Fruit fly (Drosophila melanogaster) whole organism, embryonic: ENCODE results near the gene par-6.

Source experiments
- BEAF-32 ChIP-seq: fragments of 200-800 bp; sonication (Bioruptor generic); optimal IDR thresholded peaks from 3 replicates; lab custom pipeline; 2017; ENCODE audit warnings: missing biosample characterization, missing genetic modification characterization, mild to moderate bottlenecking, moderate library complexity, missing genetic modification reagents
- CG10321 ChIP-seq: fragments of 200-800 bp; sonication (Bioruptor generic); IDR thresholded peaks from 2 replicates; pipeline ENCODE4 v1.3.6; 2022; ENCODE audit warnings: missing biosample characterization, missing genetic modification characterization
- CG11398 ChIP-seq: fragments of 200-800 bp; sonication (Bioruptor generic); optimal IDR thresholded peaks from 2 replicates; lab custom pipeline; 2016; ENCODE audit warnings: missing biosample characterization, missing genetic modification characterization
- CG11504 ChIP-seq: fragments of 200-800 bp; sonication (Bioruptor generic); optimal IDR thresholded peaks from 3 replicates; lab custom pipeline; 2019; ENCODE audit warnings: missing biosample characterization, mild to moderate bottlenecking, missing genetic modification characterization, moderate library complexity
- CG12104 ChIP-seq: fragments of 200-800 bp; sonication (Bioruptor generic); optimal IDR thresholded peaks from 3 replicates; lab custom pipeline; 2016; ENCODE audit warnings: missing biosample characterization, missing genetic modification characterization
- CG12744 ChIP-seq: fragments of 200-800 bp; sonication (Bioruptor generic); optimal IDR thresholded peaks from 2 replicates; lab custom pipeline; 2016; ENCODE audit warnings: missing biosample characterization, missing genetic modification characterization
- CG15514 ChIP-seq: fragments of 200-800 bp; sonication (Bioruptor generic); optimal IDR thresholded peaks from 3 replicates; lab custom pipeline; 2017; ENCODE audit warnings: missing biosample characterization, missing genetic modification characterization, mild to moderate bottlenecking, moderate library complexity, missing genetic modification reagents
- CG17385 ChIP-seq: fragments of 200-800 bp; sonication (Bioruptor generic); optimal IDR thresholded peaks from 3 replicates; lab custom pipeline; 2018; ENCODE audit warnings: missing biosample characterization, mild to moderate bottlenecking, missing genetic modification characterization
- CG18011 ChIP-seq: fragments of 200-800 bp; sonication (Bioruptor generic); optimal IDR thresholded peaks from 2 replicates; lab custom pipeline; 2017; ENCODE audit warnings: missing biosample characterization, missing genetic modification characterization, mild to moderate bottlenecking, moderate library complexity, missing genotype
- CG2202 ChIP-seq: fragments of 200-800 bp; sonication (Bioruptor generic); optimal IDR thresholded peaks from 2 replicates; lab custom pipeline; 2018; ENCODE audit warnings: missing biosample characterization, mild to moderate bottlenecking, missing genetic modification characterization
- CG3065 ChIP-seq: fragments of 200-800 bp; sonication (Bioruptor generic); optimal IDR thresholded peaks from 2 replicates; lab custom pipeline; 2016; ENCODE audit warnings: missing biosample characterization, missing genetic modification characterization
- CG31388 ChIP-seq: fragments of 200-800 bp; sonication (Bioruptor generic); optimal IDR thresholded peaks from 2 replicates; lab custom pipeline; 2016; ENCODE audit warnings: missing biosample characterization, missing genetic modification characterization
- CG4404 ChIP-seq: fragments of 200-800 bp; sonication (Bioruptor generic); IDR thresholded peaks from 2 replicates; pipeline ENCODE4 v1.3.6; 2022; ENCODE audit warnings: missing biosample characterization, missing genetic modification characterization
- CG5245 ChIP-seq: fragments of 200-800 bp; sonication (Bioruptor generic); optimal IDR thresholded peaks from 3 replicates; lab custom pipeline; 2016; ENCODE audit warnings: missing biosample characterization, missing genetic modification characterization
- CG5953 ChIP-seq: fragments of 200-800 bp; sonication (Bioruptor generic); IDR thresholded peaks from 2 replicates; pipeline ENCODE4 v1.3.6; 2022; ENCODE audit warnings: missing biosample characterization, missing genetic modification characterization
- CG6654 ChIP-seq: fragments of 200-800 bp; sonication (Bioruptor generic); optimal IDR thresholded peaks from 2 replicates; lab custom pipeline; 2017; ENCODE audit warnings: missing biosample characterization, mild to moderate bottlenecking, missing genetic modification characterization
- CG6683 ChIP-seq: fragments of 200-800 bp; sonication (Bioruptor generic); optimal IDR thresholded peaks from 2 replicates; lab custom pipeline; 2017; ENCODE audit warnings: missing biosample characterization, mild to moderate bottlenecking, missing genetic modification characterization, missing genetic modification reagents
- CG6689 ChIP-seq: fragments of 200-800 bp; sonication (Bioruptor generic); IDR thresholded peaks from 2 replicates; pipeline ENCODE4 v1.3.6; 2022; ENCODE audit warnings: missing biosample characterization, missing genetic modification characterization
- CG7928 ChIP-seq: fragments of 200-800 bp; sonication (Bioruptor generic); optimal IDR thresholded peaks from 2 replicates; lab custom pipeline; 2017; ENCODE audit warnings: missing biosample characterization, mild to moderate bottlenecking, missing genetic modification characterization
- CG8944 ChIP-seq: fragments of 200-800 bp; sonication (Bioruptor generic); optimal IDR thresholded peaks from 3 replicates; lab custom pipeline; 2016; ENCODE audit warnings: missing biosample characterization, missing genetic modification characterization
- CG9437 ChIP-seq: fragments of 200-800 bp; sonication (Bioruptor generic); optimal IDR thresholded peaks from 2 replicates; lab custom pipeline; 2018; ENCODE audit warnings: missing biosample characterization, mild to moderate bottlenecking, missing genetic modification characterization
- CG9817 ChIP-seq: fragments of 200-800 bp; sonication (Bioruptor generic); optimal IDR thresholded peaks from 2 replicates; lab custom pipeline; 2018; ENCODE audit warnings: missing biosample characterization, mild to moderate bottlenecking, missing genetic modification characterization, moderate library complexity
- Dfd ChIP-seq, 2 experiments: fragments of >200 bp; optimal IDR thresholded peaks; 2 replicates each; lab custom pipeline; 2017; ENCODE audit warnings: missing biosample characterization in 2 of 2, missing genetic modification characterization in 2 of 2
- Drgx ChIP-seq: fragments of 200-800 bp; sonication (Bioruptor generic); IDR thresholded peaks from 2 replicates; pipeline ENCODE4 v1.3.6; 2022; ENCODE audit warnings: missing biosample characterization, missing genetic modification characterization
- Fer3 ChIP-seq: fragments of 200-800 bp; sonication (Bioruptor generic); optimal IDR thresholded peaks from 2 replicates; lab custom pipeline; 2018; ENCODE audit warnings: missing biosample characterization, mild to moderate bottlenecking, missing genetic modification characterization, moderate library complexity
- Hr39 ChIP-seq: fragments of >200 bp; optimal IDR thresholded peaks from 2 replicates; lab custom pipeline; 2017
- Hr51 ChIP-seq, 2 experiments: fragments of 200-800 bp; sonication (Bioruptor generic); optimal IDR thresholded peaks; 2 replicates in 1 of 2; 3 replicates in 1 of 2; lab custom pipeline; 2016 to 2018; ENCODE audit warnings: missing biosample characterization in 2 of 2, missing genetic modification characterization in 2 of 2, mild to moderate bottlenecking in 1 of 2, moderate library complexity in 1 of 2
- Lim3 ChIP-seq: fragments of 200-800 bp; sonication (Bioruptor generic); IDR thresholded peaks from 2 replicates; pipeline ENCODE4 v1.3.6; 2022; ENCODE audit warnings: missing biosample characterization, missing genetic modification characterization
- Mad ChIP-seq: fragments of 200-800 bp; sonication (Bioruptor generic); optimal IDR thresholded peaks from 2 replicates; lab custom pipeline; 2016; ENCODE audit warnings: missing biosample characterization, missing genetic modification characterization
- NFAT ChIP-seq: fragments of 200-800 bp; sonication (Bioruptor generic); IDR thresholded peaks from 2 replicates; pipeline ENCODE4 v1.3.6; 2022; ENCODE audit warnings: missing biosample characterization, missing genetic modification characterization
- Neu2 ChIP-seq: fragments of 200-800 bp; sonication (Bioruptor generic); optimal IDR thresholded peaks from 3 replicates; lab custom pipeline; 2016; ENCODE audit warnings: missing biosample characterization, missing genetic modification characterization, borderline replicate concordance
- Opbp ChIP-seq: fragments of 200-800 bp; sonication (Bioruptor generic); IDR thresholded peaks from 3 replicates; pipeline ENCODE4 v1.3.6; 2022; ENCODE audit warnings: missing biosample characterization, missing genetic modification characterization; ENCODE audit not compliant: partially characterized antibody
- Rx ChIP-seq: fragments of 200-800 bp; sonication (Bioruptor generic); IDR thresholded peaks from 2 replicates; pipeline ENCODE4 v1.3.6; 2022; ENCODE audit warnings: missing biosample characterization, missing genetic modification characterization
- abd-A ChIP-seq: fragments of 200-800 bp; sonication (Bioruptor generic); optimal IDR thresholded peaks from 3 replicates; lab custom pipeline; 2019; ENCODE audit warnings: missing biosample characterization, mild to moderate bottlenecking, missing genetic modification characterization, moderate library complexity
- al ChIP-seq: fragments of 200-800 bp; sonication (Bioruptor generic); IDR thresholded peaks from 2 replicates; pipeline ENCODE4 v1.3.6; 2022; ENCODE audit warnings: missing biosample characterization, missing genetic modification characterization
- crc ChIP-seq: fragments of 200-800 bp; sonication (Bioruptor generic); optimal IDR thresholded peaks from 2 replicates; lab custom pipeline; 2016; ENCODE audit warnings: missing biosample characterization, missing genetic modification characterization
- dati ChIP-seq: fragments of 200-800 bp; sonication (Bioruptor generic); IDR thresholded peaks from 2 replicates; pipeline ENCODE4 v1.3.6; 2022; ENCODE audit warnings: missing biosample characterization, missing genetic modification characterization
- esg ChIP-seq: fragments of 200-800 bp; sonication (Bioruptor generic); conservative IDR thresholded peaks from 2 replicates; pipeline ENCODE4 v1.3.6; 2022; ENCODE audit warnings: missing biosample characterization, missing genetic modification characterization
- ewg ChIP-seq: fragments of 200-800 bp; sonication (Bioruptor generic); optimal IDR thresholded peaks from 3 replicates; lab custom pipeline; 2017; ENCODE audit warnings: mild to moderate bottlenecking, missing biosample characterization, missing genetic modification reagents, missing genetic modification characterization
- gem ChIP-seq: fragments of 200-800 bp; sonication (Bioruptor generic); optimal IDR thresholded peaks from 2 replicates; lab custom pipeline; 2019; ENCODE audit warnings: missing biosample characterization, mild to moderate bottlenecking, missing genetic modification characterization, moderate library complexity
- gsb-n ChIP-seq: fragments of 200-800 bp; sonication (Bioruptor generic); optimal IDR thresholded peaks from 3 replicates; lab custom pipeline; 2018; ENCODE audit warnings: missing biosample characterization, mild to moderate bottlenecking, missing genetic modification characterization
- hbn ChIP-seq: fragments of 200-800 bp; sonication (Bioruptor generic); IDR thresholded peaks from 2 replicates; pipeline ENCODE4 v1.3.6; 2022; ENCODE audit warnings: missing biosample characterization, missing genetic modification characterization; ENCODE audit not compliant: partially characterized antibody
- oc ChIP-seq: fragments of 200-800 bp; sonication (Bioruptor generic); optimal IDR thresholded peaks from 2 replicates; lab custom pipeline; 2018; ENCODE audit warnings: missing biosample characterization, mild to moderate bottlenecking, missing genetic modification characterization, moderate library complexity
- pho ChIP-seq: fragments of 200-800 bp; sonication (Bioruptor generic); optimal IDR thresholded peaks from 2 replicates; lab custom pipeline; 2016; ENCODE audit warnings: missing biosample characterization, missing genetic modification characterization
- pros ChIP-seq: fragments of 200-800 bp; sonication (Bioruptor generic); optimal IDR thresholded peaks from 3 replicates; lab custom pipeline; 2019; ENCODE audit warnings: missing biosample characterization, mild to moderate bottlenecking, missing genetic modification characterization, moderate library complexity
- schlank ChIP-seq: fragments of 200-800 bp; sonication (Bioruptor generic); optimal IDR thresholded peaks from 2 replicates; lab custom pipeline; 2018; ENCODE audit warnings: missing biosample characterization, mild to moderate bottlenecking, missing genetic modification characterization
- sisA ChIP-seq: fragments of 200-800 bp; sonication (Bioruptor generic); IDR thresholded peaks from 2 replicates; pipeline ENCODE4 v1.3.6; 2022; ENCODE audit warnings: missing biosample characterization, missing genetic modification characterization
- sob ChIP-seq: fragments of 200-800 bp; sonication (Bioruptor generic); IDR thresholded peaks from 2 replicates; pipeline ENCODE4 v1.3.6; 2022; ENCODE audit warnings: missing biosample characterization, missing genetic modification characterization
- tap ChIP-seq: fragments of 200-800 bp; optimal IDR thresholded peaks from 3 replicates; lab custom pipeline; 2019; ENCODE audit warnings: missing biosample characterization, mild to moderate bottlenecking, missing genetic modification characterization, moderate library complexity
- toy ChIP-seq: fragments of 200-800 bp; sonication (Bioruptor generic); IDR thresholded peaks from 2 replicates; pipeline ENCODE4 v1.3.6; 2022; ENCODE audit warnings: missing biosample characterization, missing genetic modification characterization
- twi ChIP-seq: fragments of 200-800 bp; optimal IDR thresholded peaks from 2 replicates; lab custom pipeline; 2019; ENCODE audit warnings: missing biosample characterization, mild to moderate bottlenecking, missing genetic modification characterization, moderate library complexity

par-6 gene

dm6 chrX:17694873-17695446 is 8.2 kb upstream of the par-6 start (continued):
- TF ChIP-seq pros (GFP tag; lab: Kevin White, UChicago) (no peak), esg (GFP tag; lab: Robert Waterston, UW) (no peak), CG11398 (GFP tag; lab: Kevin White, UChicago) (no peak), CG18011 (no peak), Drgx (GFP tag; lab: Robert Waterston, UW) (peak; percentile 48), Hr39 (no peak), CG3065 (GFP tag; lab: Kevin White, UChicago) (no peak), CG7928 (GFP tag; lab: Kevin White, UChicago) (no peak), CG12744 (no peak), crc (GFP tag; lab: Kevin White, UChicago) (no peak), CG5245 (no peak), Rx (GFP tag; lab: Robert Waterston, UW) (no peak), CG17385 (GFP tag; lab: Kevin White, UChicago) (peak; percentile 28), tap (tag; lab: Kevin White, UChicago) (no peak), CG9817 (tag; lab: Kevin White, UChicago) (no peak), CG15514 (GFP tag; lab: Kevin White, UChicago) (no peak), oc (tag; lab: Kevin White, UChicago) (no peak), al (GFP tag; lab: Robert Waterston, UW) (no peak), Opbp (GFP tag; lab: Robert Waterston, UW) (no peak), gsb-n (tag; lab: Kevin White, UChicago) (no peak), schlank (tag; lab: Kevin White, UChicago) (no peak), CG4404 (GFP tag; lab: Robert Waterston, UW) (no peak), Mad (no peak), sob (no peak), CG2202 (tag; lab: Kevin White, UChicago) (no peak), twi (tag; lab: Kevin White, UChicago) (no peak), dati (no peak), Neu2 (GFP tag; lab: Kevin White, UChicago) (no peak), CG10321 (GFP tag; lab: Robert Waterston, UW) (no peak), CG8944 (GFP tag; lab: Kevin White, UChicago) (no peak), CG31388 (GFP tag; lab: Kevin White, UChicago) (no peak), Dfd (GFP tag; optimal IDR thresholded peaks at IDR 0.05; lab: Kevin White, UChicago) (no peak), pho (GFP tag; lab: Kevin White, UChicago) (no peak), sisA (peak; percentile 30; the same call in 1 of the 2 replicates), CG12104 (GFP tag; lab: Kevin White, UChicago) (no peak), CG6689 (GFP tag; lab: Robert Waterston, UW) (0 out of 2 replicates have a peak, but pooled peaks have one; percentile 17), CG11504 (tag; lab: Kevin White, UChicago) (peak; percentile 69), CG9437 (GFP tag; lab: Kevin White, UChicago) (peak; percentile 41), abd-A (tag; lab: Kevin White, UChicago) (no peak), hbn (no peak), Fer3 (tag; lab: Kevin White, UChicago) (no peak), toy (GFP tag; lab: Robert Waterston, UW) (no peak), gem (tag; lab: Kevin White, UChicago) (peak; percentile 44), CG6683 (peak; percentile 6), CG6654 (GFP tag; lab: Kevin White, UChicago) (no peak), NFAT (GFP tag; lab: Robert Waterston, UW) (no peak), BEAF-32 (GFP tag; lab: Kevin White, UChicago) (no peak), Hr51 (GFP tag; optimal IDR thresholded peaks at IDR 0.05; lab: Kevin White, UChicago) (peak in 1 of 2 experiments; percentile 54), ewg (GFP tag; lab: Kevin White, UChicago) (no peak), Lim3 (GFP tag; lab: Robert Waterston, UW) (no peak), CG5953 (no peak)
